Worm (Caenorhabditis elegans) whole organism, young adult: Measurements from ENCODE around the gene Y38E10A.28.

ENCODE experiments used
- ama-1 ChIP-seq, 3 experiments: fragments of 150-350 bp in 1 of 3; sonication (generic microtip) in 2 of 3; optimal IDR thresholded peaks; 2 replicates each; lab custom pipeline; 2014 to 2018; ENCODE audit warnings: missing biosample characterization in 2 of 3, missing genetic modification characterization in 2 of 3, missing genetic modification reagents in 2 of 3
- aptf-3 ChIP-seq: fragments of 200-800 bp; sonication (Bioruptor generic); IDR thresholded peaks from 2 replicates; pipeline ENCODE4 v1.3.6; 2022; ENCODE audit warnings: missing genetic modification characterization, missing compliant biosample characterization
- fkh-3 ChIP-seq: sonication (generic microtip); optimal IDR thresholded peaks from 2 replicates; lab custom pipeline; 2016; ENCODE audit warnings: mild to moderate bottlenecking, missing genetic modification characterization, missing compliant biosample characterization
- madf-6 ChIP-seq: fragments of 200-800 bp; sonication (Bioruptor generic); IDR thresholded peaks from 2 replicates; pipeline ENCODE4 v1.3.6; 2022; ENCODE audit warnings: missing genetic modification reagents, missing genetic modification characterization, missing compliant biosample characterization
- pha-4 ChIP-seq: fragments of 150-350 bp; sonication (generic microtip); optimal IDR thresholded peaks from 2 replicates; lab custom pipeline; 2014; ENCODE audit warnings: missing biosample characterization, missing genetic modification reagents, missing genetic modification characterization
- somi-1 ChIP-seq: fragments of 200-800 bp; sonication (Bioruptor generic); optimal IDR thresholded peaks from 2 replicates; lab custom pipeline; 2018; ENCODE audit warnings: mild to moderate bottlenecking, missing genetic modification characterization, missing compliant biosample characterization
- unc-130 ChIP-seq: sonication (generic microtip); optimal IDR thresholded peaks from 2 replicates; lab custom pipeline; 2016; ENCODE audit warnings: missing genetic modification reagents, missing genetic modification characterization, missing compliant biosample characterization
- unc-62 ChIP-seq: fragments of 150-350 bp; optimal IDR thresholded peaks from 2 replicates; lab custom pipeline; 2014; ENCODE audit warnings: missing biosample characterization, missing genetic modification reagents, missing genetic modification characterization
- ztf-26 ChIP-seq: sonication (generic microtip); optimal IDR thresholded peaks from 2 replicates; lab custom pipeline; 2017; ENCODE audit warnings: missing genetic modification characterization, missing compliant biosample characterization

DNA sequence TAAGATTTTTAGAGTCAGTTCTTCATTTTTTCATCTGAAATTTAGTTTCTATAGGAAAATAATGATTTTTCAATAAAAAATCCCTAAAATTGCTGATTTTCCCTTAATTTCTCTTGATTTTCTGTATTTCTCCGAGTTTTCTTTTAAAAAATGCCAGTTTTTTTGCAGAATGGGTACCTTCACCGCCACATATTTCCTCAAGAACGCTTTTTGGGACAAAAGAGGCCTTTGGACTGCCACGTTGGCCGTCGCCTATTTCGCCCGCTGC, 49.3 kb downstream of the Y38E10A.28 start, which contains the start of gene Y38E10A.24:
- no peak for TF ChIP-seq ama-1 (optimal IDR thresholded peaks at IDR 0.05; lab: Kevin White, UChicago)
- no peak for TF ChIP-seq ama-1 (GFP tag; optimal IDR thresholded peaks at IDR 0.05; lab: Kevin White, UChicago)
- TF ChIP-seq unc-130 (GFP tag; lab: Kevin White, UChicago) = no peak
- no peak for TF ChIP-seq somi-1
- TF ChIP-seq madf-6 (GFP tag; lab: Robert Waterston, UW) = no peak
- no peak for TF ChIP-seq pha-4
- no peak for TF ChIP-seq aptf-3 (GFP tag; lab: Robert Waterston, UW)
- TF ChIP-seq ztf-26 (tag; lab: Kevin White, UChicago) = no peak
- TF ChIP-seq fkh-3 (tag; lab: Kevin White, UChicago) = no peak
- TF ChIP-seq unc-62 (GFP tag; lab: Kevin White, UChicago) = no peak
